Fruit fly (Drosophila melanogaster) whole organism, pupa: Measurements from ENCODE around the gene sqd.

ENCODE experiments used
- CG10348 ChIP-seq: fragments of 200-800 bp; sonication (Bioruptor generic); IDR thresholded peaks from 2 replicates; pipeline ENCODE4 v1.3.6; 2022; ENCODE audit warnings: missing biosample characterization, missing genetic modification characterization
- CG12605 ChIP-seq: fragments of 200-800 bp; sonication (Bioruptor generic); IDR thresholded peaks from 2 replicates; pipeline ENCODE4 v1.3.6; 2022; ENCODE audit warnings: missing biosample characterization, missing genetic modification characterization
- CG13204 ChIP-seq: fragments of 200-800 bp; sonication (Bioruptor generic); optimal IDR thresholded peaks from 2 replicates; lab custom pipeline; 2018; ENCODE audit warnings: missing biosample characterization, mild to moderate bottlenecking, missing genetic modification characterization, moderate library complexity
- CG14655 ChIP-seq: fragments of 200-800 bp; sonication (Bioruptor generic); optimal IDR thresholded peaks from 3 replicates; lab custom pipeline; 2017; ENCODE audit warnings: mild to moderate bottlenecking, missing biosample characterization, missing genetic modification reagents, missing genetic modification characterization
- CG17806 ChIP-seq: fragments of 200-800 bp; sonication (Bioruptor generic); optimal IDR thresholded peaks from 2 replicates; lab custom pipeline; 2018; ENCODE audit warnings: missing biosample characterization, mild to moderate bottlenecking, missing genetic modification characterization, moderate library complexity
- CG32121 ChIP-seq: fragments of 200-800 bp; sonication (Bioruptor generic); IDR thresholded peaks from 2 replicates; pipeline ENCODE4 v1.3.6; 2022; ENCODE audit warnings: missing biosample characterization, missing genetic modification characterization
- CG34367 ChIP-seq: fragments of 200-800 bp; sonication (Bioruptor generic); optimal IDR thresholded peaks from 2 replicates; lab custom pipeline; 2018; ENCODE audit warnings: missing biosample characterization, mild to moderate bottlenecking, missing genetic modification characterization
- CG4496 ChIP-seq: fragments of 200-800 bp; sonication (Bioruptor generic); IDR thresholded peaks from 3 replicates; pipeline ENCODE4 v1.3.6; 2022; ENCODE audit warnings: missing biosample characterization, missing genetic modification characterization
- CG8159 ChIP-seq: fragments of 200-800 bp; sonication (Bioruptor generic); optimal IDR thresholded peaks from 3 replicates; lab custom pipeline; 2018; ENCODE audit warnings: missing biosample characterization, mild to moderate bottlenecking, missing genetic modification characterization, moderate library complexity
- CG8301 ChIP-seq: fragments of 200-800 bp; sonication (Bioruptor generic); optimal IDR thresholded peaks from 2 replicates; lab custom pipeline; 2018; ENCODE audit warnings: missing biosample characterization, mild to moderate bottlenecking, missing genetic modification characterization
- CG9948 ChIP-seq: fragments of 200-800 bp; sonication (Bioruptor generic); optimal IDR thresholded peaks from 2 replicates; lab custom pipeline; 2018; ENCODE audit warnings: missing biosample characterization, mild to moderate bottlenecking, missing genetic modification characterization, moderate library complexity
- D1 ChIP-seq: fragments of 200-800 bp; sonication (Bioruptor generic); optimal IDR thresholded peaks from 2 replicates; lab custom pipeline; 2018; ENCODE audit warnings: missing biosample characterization, mild to moderate bottlenecking, missing genetic modification characterization, moderate library complexity
- EcR ChIP-seq: fragments of 200-800 bp; sonication (Bioruptor generic); optimal IDR thresholded peaks from 3 replicates; lab custom pipeline; 2019; ENCODE audit warnings: missing biosample characterization, missing genetic modification characterization, mild to moderate bottlenecking, moderate library complexity, missing genetic modification reagents
- Ets98B ChIP-seq: fragments of 200-800 bp; sonication (Bioruptor generic); IDR thresholded peaks from 2 replicates; pipeline ENCODE4 v1.3.6; 2022; ENCODE audit warnings: missing biosample characterization, missing genetic modification characterization
- Pif1B ChIP-seq: fragments of 200-800 bp; sonication (Bioruptor generic); optimal IDR thresholded peaks from 3 replicates; lab custom pipeline; 2016; ENCODE audit warnings: missing biosample characterization, missing genetic modification characterization
- Snoo ChIP-seq: fragments of 200-800 bp; sonication (Bioruptor generic); optimal IDR thresholded peaks from 3 replicates; lab custom pipeline; 2017; ENCODE audit warnings: missing biosample characterization, mild to moderate bottlenecking, missing genetic modification characterization, inconsistent platforms
- fd96Ca ChIP-seq: fragments of 200-800 bp; sonication (Bioruptor generic); IDR thresholded peaks from 3 replicates; pipeline ENCODE4 v1.3.6; 2022; ENCODE audit warnings: missing biosample characterization, missing genetic modification characterization
- gl ChIP-seq: fragments of 200-800 bp; sonication (Bioruptor generic); optimal IDR thresholded peaks from 2 replicates; lab custom pipeline; 2018; ENCODE audit warnings: missing biosample characterization, mild to moderate bottlenecking, missing genetic modification characterization
- rn ChIP-seq: fragments of 200-800 bp; sonication (Bioruptor generic); IDR thresholded peaks from 2 replicates; pipeline ENCODE4 v1.3.6; 2022; ENCODE audit warnings: missing biosample characterization, missing genetic modification characterization

sqd gene

DNA sequence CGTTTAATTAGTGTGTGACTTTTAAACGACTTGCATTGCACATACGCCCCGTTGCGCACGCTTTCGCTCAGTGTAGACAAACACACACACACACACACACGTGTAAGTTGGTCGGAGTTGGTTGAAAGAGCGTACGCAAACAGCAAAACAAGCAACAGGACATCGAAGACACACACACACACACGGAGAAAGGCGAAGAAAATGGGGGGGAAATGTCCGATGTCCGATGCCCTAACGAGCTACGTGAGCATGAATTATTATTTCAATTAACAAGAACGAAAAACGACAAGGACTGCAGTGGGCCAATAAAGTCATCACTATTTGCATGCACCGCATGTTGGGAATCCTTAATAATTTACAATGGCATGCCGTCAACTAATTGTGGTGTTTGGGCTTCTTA is 28.9 kb downstream of the sqd start:
- TF ChIP-seq EcR = no peak

DNA sequence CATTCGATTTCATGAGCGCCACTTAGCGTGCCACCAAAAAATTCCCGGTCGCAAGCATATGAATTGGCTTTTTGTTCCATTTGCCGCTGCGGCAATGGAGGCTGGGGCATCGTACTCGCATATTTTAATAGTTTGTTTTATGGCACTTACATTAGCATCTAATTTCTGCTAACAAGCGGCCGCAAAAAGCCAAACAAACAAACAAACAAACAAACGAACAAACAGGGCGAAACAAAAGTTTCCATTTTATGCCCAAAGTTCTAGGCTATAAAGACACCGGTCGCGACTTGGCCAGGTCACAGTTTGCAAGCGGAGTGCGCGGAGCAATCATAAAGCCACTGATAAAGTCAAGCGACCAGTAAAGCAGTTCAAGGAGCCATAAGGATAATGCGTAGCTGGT is 30.5 kb downstream of the sqd start, which contains the start of gene CG9269:
Gene CG9269, plus strand, starts transcription at position 301 of the 400 bp plus-strand sequence.
- TF ChIP-seq CG4496 (GFP tag; lab: Robert Waterston, UW) (no peak), CG8159 (tag; lab: Kevin White, UChicago) (no peak), EcR (no peak), D1 (tag; lab: Kevin White, UChicago) (no peak), CG9948 (tag; lab: Kevin White, UChicago) (no peak), CG8301 (tag; lab: Kevin White, UChicago) (no peak), Pif1B (GFP tag; lab: Kevin White, UChicago) (no peak), Snoo (tag; lab: Kevin White, UChicago) (no peak), CG32121 (GFP tag; lab: Robert Waterston, UW) (no peak), CG13204 (GFP tag; lab: Kevin White, UChicago) (no peak)
- TF ChIP-seq, all 21 proteins: peak for 0

dm6 chr3R:13615007-13615406 is 31.1 kb downstream of the sqd start:
- TF ChIP-seq CG13204 (GFP tag; lab: Kevin White, UChicago) = no peak
- TF ChIP-seq CG8159 (tag; lab: Kevin White, UChicago) = no peak
- no peak for TF ChIP-seq CG10348 (GFP tag; lab: Robert Waterston, UW)
- TF ChIP-seq CG34367 (tag; lab: Kevin White, UChicago) = no peak
- TF ChIP-seq gl (tag; lab: Kevin White, UChicago) = no peak
- no peak for TF ChIP-seq CG32121 (GFP tag; lab: Robert Waterston, UW)
- TF ChIP-seq Snoo (tag; lab: Kevin White, UChicago) = no peak
- TF ChIP-seq, all 21 proteins: peak for 0

DNA sequence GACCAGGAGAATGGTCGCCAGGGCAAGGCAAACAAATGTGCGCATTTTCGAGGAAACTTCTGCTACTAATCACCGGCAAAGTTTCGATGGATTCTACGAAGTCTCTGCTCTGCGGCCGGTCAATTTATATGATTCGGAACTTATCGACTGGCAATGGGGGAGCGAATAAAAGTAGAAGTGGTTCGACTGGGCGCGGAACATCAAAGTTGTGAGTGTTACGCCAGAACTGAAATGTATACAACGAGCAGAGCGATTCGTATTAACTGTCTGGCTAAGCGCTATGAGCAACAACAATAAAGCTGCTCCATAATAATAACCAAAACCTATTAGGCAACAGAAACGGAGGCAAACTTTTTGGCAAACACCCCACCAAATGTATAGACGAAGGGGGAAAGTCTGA is 33.8 kb downstream of the sqd start, which contains the start of gene CG9757:
Gene CG9757, minus strand, starts transcription at position 101 of the 400 bp plus-strand sequence.
- TF ChIP-seq EcR = no peak
- TF ChIP-seq Snoo (tag; lab: Kevin White, UChicago) = no peak
- no peak for TF ChIP-seq CG17806 (tag; lab: Kevin White, UChicago)
- TF ChIP-seq CG12605 (GFP tag; lab: Robert Waterston, UW) = no peak
- no peak for TF ChIP-seq CG13204 (GFP tag; lab: Kevin White, UChicago)
- TF ChIP-seq CG34367 (tag; lab: Kevin White, UChicago) = no peak
- no peak for TF ChIP-seq D1 (tag; lab: Kevin White, UChicago)
- no peak for TF ChIP-seq CG8159 (tag; lab: Kevin White, UChicago)
- no peak for TF ChIP-seq rn (GFP tag; lab: Robert Waterston, UW)
- no peak for TF ChIP-seq Ets98B (GFP tag; lab: Robert Waterston, UW)
- no peak for TF ChIP-seq fd96Ca (GFP tag; lab: Robert Waterston, UW)
- TF ChIP-seq Pif1B (GFP tag; lab: Kevin White, UChicago) = no peak
- TF ChIP-seq CG8301 (tag; lab: Kevin White, UChicago) = no peak
- no peak for TF ChIP-seq gl (tag; lab: Kevin White, UChicago)
- no peak for TF ChIP-seq CG14655 (GFP tag; lab: Kevin White, UChicago)
- no peak for TF ChIP-seq CG32121 (GFP tag; lab: Robert Waterston, UW)

dm6 chr3R:13609146-13609545 is 37.0 kb downstream of the sqd start, which contains the start of gene CG9759:
Gene CG9759 (minus strand): TSS chr3R:13609246.
- TF ChIP-seq rn (GFP tag; lab: Robert Waterston, UW) = no peak

DNA sequence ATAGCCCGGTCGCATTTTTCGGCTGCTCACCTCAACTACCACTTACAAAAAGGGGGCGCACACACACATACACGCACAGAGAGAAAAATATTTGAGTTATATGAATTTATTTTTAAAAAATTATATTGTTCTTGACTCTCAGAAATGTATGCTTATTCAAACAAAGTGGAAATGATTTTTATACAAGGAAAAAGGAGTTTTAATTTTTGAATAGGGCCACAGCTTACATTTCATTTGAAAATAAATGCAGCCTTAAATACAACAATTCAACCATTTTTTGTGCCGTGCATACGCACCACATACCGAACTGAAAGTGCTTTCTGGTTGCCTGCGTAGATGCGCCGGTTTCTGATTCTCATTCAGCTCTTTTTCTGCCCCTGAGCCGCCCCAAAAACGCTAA is 45.6 kb downstream of the sqd start:
- 0 out of 3 replicates have a peak, but pooled peaks have one; percentile 28 for TF ChIP-seq CG4496 (GFP tag; lab: Robert Waterston, UW)
- TF ChIP-seq CG12605 (GFP tag; lab: Robert Waterston, UW) = no peak

DNA sequence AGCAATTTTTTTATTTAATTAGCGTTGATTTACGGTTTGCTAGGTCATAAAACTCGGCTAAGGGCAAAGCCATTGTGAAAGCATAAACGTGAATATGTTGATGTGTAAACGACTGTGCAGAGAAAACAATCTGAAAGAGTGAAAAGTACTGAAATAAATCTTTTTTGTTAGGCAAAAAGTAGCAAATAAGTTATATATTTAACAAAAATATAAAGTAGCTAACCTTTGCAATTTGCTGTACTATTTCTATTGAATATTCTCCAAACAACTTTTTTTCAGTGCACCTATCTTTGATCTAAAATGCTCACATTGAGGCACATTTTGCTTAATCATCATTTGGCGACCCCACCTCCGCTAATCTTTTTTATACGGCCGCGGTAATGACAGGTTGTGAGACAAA is 49.7 kb downstream of the sqd start:
- TF ChIP-seq CG14655 (GFP tag; lab: Kevin White, UChicago) (no peak), CG12605 (GFP tag; lab: Robert Waterston, UW) (no peak), CG17806 (tag; lab: Kevin White, UChicago) (no peak), CG8301 (tag; lab: Kevin White, UChicago) (no peak), rn (GFP tag; lab: Robert Waterston, UW) (no peak)

- no peak for TF ChIP-seq CG8301 (tag; lab: Kevin White, UChicago)
- no peak for TF ChIP-seq CG8159 (tag; lab: Kevin White, UChicago)
Observed at dm6 chr3R:13592557-13592956, 53.5 kb downstream of the sqd start, which contains the start of gene CG14369. Gene CG14369 (minus strand): TSS chr3R:13592657.
